Fruit fly (Drosophila melanogaster): ENCODE results near the gene CG11694.
A peak's percentile ranks its signal among the peaks of the same experiment; 100 is the strongest.

The CG11694 gene

dm6 chr3R:8355579-8355978, 43.6 kb upstream of the CG11694 start (continued):
- peak; percentile 78; the same call in 1 of the 2 replicates for TF ChIP-seq sens-2 (GFP tag; IDR thresholded peaks at IDR 0.05)
- TF ChIP-seq lola (GFP tag; optimal IDR thresholded peaks at IDR 0.05): peak in 1 of 3 experiments; percentile 70
- TF ChIP-seq CG4424 (GFP tag; optimal IDR thresholded peaks at IDR 0.05): peak; percentile 95
- peak; percentile 99 for TF ChIP-seq HmgZ (tag; optimal IDR thresholded peaks at IDR 0.05)
- TF ChIP-seq NC2β (GFP tag; optimal IDR thresholded peaks at IDR 0.05): peak; percentile 91
- TF ChIP-seq vnd (GFP tag; IDR thresholded peaks at IDR 0.05; ENCODE audit: partially characterized antibody): no peak
- peak; percentile 85 for TF ChIP-seq CG18476 (GFP tag; optimal IDR thresholded peaks at IDR 0.05)
- peak; percentile 48 for TF ChIP-seq grn (GFP tag; optimal IDR thresholded peaks at IDR 0.05)
- peak; percentile 75 for TF ChIP-seq CG3065 (GFP tag; optimal IDR thresholded peaks at IDR 0.05)
- TF ChIP-seq chm (GFP tag; IDR thresholded peaks at IDR 0.05): peak; percentile 93
- TF ChIP-seq pros (GFP tag; optimal IDR thresholded peaks at IDR 0.05): peak; percentile 44
- TF ChIP-seq dmrt99B (tag; optimal IDR thresholded peaks at IDR 0.05): peak; percentile 94
- peak; percentile 95 for TF ChIP-seq pnt (GFP tag; optimal IDR thresholded peaks at IDR 0.05)
- TF ChIP-seq CG5953 (GFP tag; IDR thresholded peaks at IDR 0.05): peak; percentile 90
- TF ChIP-seq CG13287 (GFP tag; IDR thresholded peaks at IDR 0.05; ENCODE audit: partially characterized antibody): no peak
- peak; percentile 2 for TF ChIP-seq gfzf (GFP tag; optimal IDR thresholded peaks at IDR 0.05)
- peak; percentile 91 for TF ChIP-seq CG8924 (tag; optimal IDR thresholded peaks at IDR 0.05)
- TF ChIP-seq Hmr (GFP tag; optimal IDR thresholded peaks at IDR 0.05): peak; percentile 98
- TF ChIP-seq CG11093 (GFP tag; IDR thresholded peaks at IDR 0.05): peak; percentile 89
- TF ChIP-seq sna (GFP tag; IDR thresholded peaks at IDR 0.05; ENCODE audit: partially characterized antibody): no peak
- TF ChIP-seq CG16815 (GFP tag; optimal IDR thresholded peaks at IDR 0.05): peak; percentile 79
- TF ChIP-seq CG17385 (GFP tag; optimal IDR thresholded peaks at IDR 0.05): peak; percentile 92
- peak; percentile 95 for TF ChIP-seq Xrp1 (GFP tag; IDR thresholded peaks at IDR 0.05)
- TF ChIP-seq gcm (GFP tag; optimal IDR thresholded peaks at IDR 0.05): peak; percentile 83
- TF ChIP-seq psq (GFP tag; optimal IDR thresholded peaks at IDR 0.05): peak; percentile 79
- peak; percentile 83; the same call in 1 of the 2 replicates for TF ChIP-seq Doc2 (GFP tag; IDR thresholded peaks at IDR 0.05)
- TF ChIP-seq Hr39 (optimal IDR thresholded peaks at IDR 0.05): no peak
- peak; percentile 73 for TF ChIP-seq CG4404 (GFP tag; IDR thresholded peaks at IDR 0.05)
- peak; percentile 91 for TF ChIP-seq CG2889 (GFP tag; IDR thresholded peaks at IDR 0.05)
- no peak for TF ChIP-seq usp (GFP tag; optimal IDR thresholded peaks at IDR 0.05)
- TF ChIP-seq h (optimal IDR thresholded peaks at IDR 0.05): no peak
- TF ChIP-seq CG42726 (GFP tag; IDR thresholded peaks at IDR 0.05; ENCODE audit: partially characterized antibody): no peak
- peak; percentile 97 for TF ChIP-seq fu2 (GFP tag; optimal IDR thresholded peaks at IDR 0.05)
- TF ChIP-seq ab (GFP tag; optimal IDR thresholded peaks at IDR 0.05): peak; percentile 73
- TF ChIP-seq ash1 (GFP tag; optimal IDR thresholded peaks at IDR 0.05): peak; percentile 70
- peak; percentile 97 for TF ChIP-seq gem (tag; optimal IDR thresholded peaks at IDR 0.05)
- peak; percentile 87 for TF ChIP-seq CG10979 (tag; optimal IDR thresholded peaks at IDR 0.05)
- no peak for TF ChIP-seq CG6791 (GFP tag; IDR thresholded peaks at IDR 0.05; ENCODE audit: partially characterized antibody)
- TF ChIP-seq amos (GFP tag; IDR thresholded peaks at IDR 0.05; ENCODE audit: partially characterized antibody): no peak
- TF ChIP-seq CG3838 (GFP tag; optimal IDR thresholded peaks at IDR 0.05): peak; percentile 84
- peak; percentile 87 for TF ChIP-seq GATAe (GFP tag; conservative IDR thresholded peaks at IDR 0.05)
- TF ChIP-seq zfh1 (GFP tag; IDR thresholded peaks at IDR 0.05): peak; percentile 93
- peak; percentile 99 for TF ChIP-seq sens (GFP tag)
- peak; percentile 99 for TF ChIP-seq CG9932 (GFP tag; IDR thresholded peaks at IDR 0.05)
- peak; percentile 79 for TF ChIP-seq sug (tag; optimal IDR thresholded peaks at IDR 0.05)
- TF ChIP-seq CG18262 (tag; optimal IDR thresholded peaks at IDR 0.05): peak; percentile 86
- peak; percentile 96 for TF ChIP-seq HLH54F (GFP tag; optimal IDR thresholded peaks at IDR 0.05)
- peak; percentile 76 for TF ChIP-seq CG31441 (GFP tag; IDR thresholded peaks at IDR 0.05)
- TF ChIP-seq Asciz (GFP tag; optimal IDR thresholded peaks at IDR 0.05): peak; percentile 94
- peak; percentile 94 for TF ChIP-seq CG13775 (GFP tag; optimal IDR thresholded peaks at IDR 0.05)
- peak; percentile 95 for TF ChIP-seq Ada2b (GFP tag; IDR thresholded peaks at IDR 0.05)
- peak; percentile 69; the same call in 1 of the 2 replicates for TF ChIP-seq gt (GFP tag; IDR thresholded peaks at IDR 0.05)

Data from whole organism, embryonic.